Worm (Caenorhabditis elegans): ENCODE measurements around the gene K03B8.8.
"Not testable (repeated sequence)": the region's sequence is repeated elsewhere in the genome, so short reads cannot be mapped to it uniquely, and the experiment has no call there.

Gene K03B8.8

DNA sequence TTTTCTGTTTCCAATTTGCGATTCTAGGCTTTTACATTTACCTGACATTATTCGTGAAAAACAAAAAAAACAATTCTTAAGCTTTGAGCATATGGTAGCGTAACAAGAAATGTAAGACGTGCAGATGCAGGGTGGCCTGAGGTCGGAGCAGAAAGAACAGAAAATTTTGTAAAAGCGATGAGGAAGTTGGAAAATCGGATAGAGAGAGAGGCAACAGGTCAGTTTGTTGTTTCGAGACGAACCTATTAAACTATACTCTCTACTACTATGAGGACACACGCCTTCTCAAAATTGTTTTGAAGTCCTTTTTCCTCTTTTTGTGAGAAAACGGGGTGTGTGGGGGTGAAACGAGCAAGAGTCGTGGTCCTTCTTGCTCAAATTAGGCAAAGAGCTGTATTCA is 10.8 kb upstream of the K03B8.8 start, which contains the start of gene des-2:
Gene des-2 (minus strand): TSS at position 101 of the 400 bp plus-strand sequence.
- TF ChIP-seq W03F9.2 (tag; optimal IDR thresholded peaks at IDR 0.05) (no peak), him-1 (tag; optimal IDR thresholded peaks at IDR 0.05) (no peak), dao-5 (tag; optimal IDR thresholded peaks at IDR 0.05) (no peak)

DNA sequence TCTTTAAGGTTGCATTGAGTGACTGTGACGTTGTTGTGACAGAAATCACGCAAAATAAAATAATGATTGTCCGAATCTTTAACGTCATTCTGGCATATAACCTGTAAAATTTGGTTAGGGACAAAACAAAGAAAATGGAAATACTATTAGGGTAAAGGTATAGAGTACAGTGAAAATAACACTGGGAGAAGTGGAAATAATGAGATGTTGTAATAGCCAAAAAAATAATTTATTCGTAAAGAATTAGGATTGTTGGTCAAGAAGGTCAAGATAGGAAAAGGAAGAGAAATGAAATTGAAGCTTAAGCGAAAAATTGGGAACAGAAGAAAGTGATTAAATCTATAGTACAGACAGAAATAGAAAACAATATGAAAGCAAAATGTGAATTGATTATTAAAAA is 4.3 kb upstream of the K03B8.8 start, which contains the start of gene deg-3:
Gene deg-3 (minus strand): TSS at position 101 of the 400 bp plus-strand sequence.
- TF ChIP-seq dao-5 (tag; optimal IDR thresholded peaks at IDR 0.05) (no peak), him-1 (tag; optimal IDR thresholded peaks at IDR 0.05) (no peak), W03F9.2 (tag; optimal IDR thresholded peaks at IDR 0.05) (no peak)

DNA sequence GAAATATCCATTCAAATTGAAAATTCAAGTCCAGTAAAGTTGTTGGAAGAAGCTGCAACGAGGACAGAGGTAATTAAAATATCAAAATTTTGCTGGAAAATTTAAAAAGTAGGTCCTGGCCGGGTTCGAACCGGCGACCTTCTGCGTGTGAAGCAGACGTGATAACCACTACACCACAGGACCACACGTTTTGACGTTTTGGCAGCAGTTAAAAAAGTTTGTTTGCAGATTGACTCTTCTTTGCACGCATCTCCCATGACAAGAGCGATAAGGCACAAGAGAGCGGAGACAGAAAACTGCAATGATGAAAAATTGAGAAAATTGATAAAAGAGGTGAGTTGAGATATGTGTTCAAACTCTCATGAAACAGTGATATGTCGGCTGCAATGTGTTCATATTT is 1.3 kb upstream of the K03B8.8 start:
- TF ChIP-seq W03F9.2 (tag; optimal IDR thresholded peaks at IDR 0.05), result no peak
- no peak for TF ChIP-seq dao-5 (tag; optimal IDR thresholded peaks at IDR 0.05)
- TF ChIP-seq him-1 (tag; optimal IDR thresholded peaks at IDR 0.05), result no peak

DNA sequence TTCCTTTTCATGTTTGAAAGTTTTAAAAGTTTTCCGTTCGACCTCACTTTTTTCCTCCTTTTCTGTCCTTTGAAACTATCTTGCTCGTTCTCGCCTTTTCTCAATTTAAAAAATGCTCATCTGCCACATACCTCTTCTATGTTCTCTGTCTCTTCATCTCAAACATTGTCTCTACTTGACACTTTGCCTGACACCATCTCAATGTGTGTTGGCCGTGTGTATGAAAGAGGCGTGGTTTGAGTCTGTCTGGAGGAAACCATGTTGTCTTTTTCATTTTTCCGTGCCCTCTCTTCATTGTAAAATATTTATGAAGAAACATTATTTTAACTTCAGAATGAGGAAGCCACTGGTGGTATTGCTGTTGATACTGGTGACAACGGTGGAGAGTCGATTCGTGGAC is 3.6 kb downstream of the K03B8.8 start, which contains the start of gene K03B8.6:
Gene K03B8.6 (plus strand): TSS at position 334 of the 400 bp plus-strand sequence.
- no peak for TF ChIP-seq W03F9.2 (tag; optimal IDR thresholded peaks at IDR 0.05)
- no peak for TF ChIP-seq him-1 (tag; optimal IDR thresholded peaks at IDR 0.05)
- no peak for TF ChIP-seq dao-5 (tag; optimal IDR thresholded peaks at IDR 0.05)

DNA sequence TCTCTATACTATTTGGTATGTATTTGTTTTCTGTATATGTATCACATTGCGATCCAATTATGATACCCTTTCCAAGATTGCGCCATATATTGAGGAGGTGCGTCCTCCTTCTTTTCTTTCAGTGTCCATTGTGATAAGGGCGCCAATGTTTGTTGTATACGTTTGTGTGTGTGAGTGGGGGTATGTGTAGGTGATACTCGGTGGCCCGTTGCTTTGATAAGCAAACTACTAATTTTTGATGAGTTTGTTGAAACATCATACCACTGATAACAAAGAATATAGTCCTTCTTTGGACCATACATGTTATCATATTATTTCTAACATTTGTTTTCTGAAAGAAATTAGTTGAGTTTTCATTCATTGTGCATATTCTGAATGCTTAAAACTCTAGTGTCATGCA is 7.1 kb downstream of the K03B8.8 start:
- TF ChIP-seq W03F9.2 (tag; optimal IDR thresholded peaks at IDR 0.05) (no peak), dao-5 (tag; optimal IDR thresholded peaks at IDR 0.05) (no peak), him-1 (tag; optimal IDR thresholded peaks at IDR 0.05) (no peak)

DNA sequence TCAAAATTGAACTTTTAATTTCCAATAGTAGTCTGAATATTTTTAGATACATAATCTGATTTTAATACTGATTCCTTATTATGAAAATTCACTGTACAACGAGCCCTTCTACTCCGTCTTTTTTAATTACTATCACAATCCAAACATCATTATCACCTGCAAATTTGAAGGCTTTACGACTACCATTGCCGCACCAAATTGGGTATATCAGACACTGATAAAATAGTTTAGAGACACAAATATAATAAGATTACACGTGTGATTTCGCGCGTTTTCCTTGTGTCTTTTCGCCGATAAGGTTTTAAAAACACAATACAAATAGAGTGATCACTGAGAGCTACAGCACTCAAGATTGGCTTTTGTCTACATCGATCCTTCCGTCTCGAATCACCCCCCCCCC is 7.7 kb downstream of the K03B8.8 start:
- TF ChIP-seq dao-5 (tag; optimal IDR thresholded peaks at IDR 0.05) (no peak), W03F9.2 (tag; optimal IDR thresholded peaks at IDR 0.05) (no peak), him-1 (tag; optimal IDR thresholded peaks at IDR 0.05) (no peak)

DNA sequence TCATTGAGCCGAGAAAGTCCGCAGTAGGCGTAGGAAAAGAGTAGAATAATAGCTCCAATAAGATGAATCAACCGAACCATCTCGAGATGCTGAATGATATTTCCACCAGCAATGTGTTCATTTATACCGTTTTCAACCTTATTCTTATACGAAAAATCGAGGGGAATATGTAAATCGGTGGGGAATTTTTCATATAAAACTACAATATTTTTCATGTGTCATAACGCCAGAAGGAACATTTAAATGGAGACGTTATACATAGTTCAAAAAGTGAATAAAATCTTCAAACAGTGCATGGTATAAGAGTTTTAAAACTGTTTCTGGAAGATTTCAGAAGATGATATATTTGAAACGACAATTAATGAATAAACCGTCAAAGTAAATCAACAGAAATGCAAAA is 8.2 kb downstream of the K03B8.8 start, which contains the start of gene nas-19:
Gene nas-19 (minus strand): TSS at position 101 of the 400 bp plus-strand sequence.
- no peak for TF ChIP-seq W03F9.2 (tag; optimal IDR thresholded peaks at IDR 0.05)
- TF ChIP-seq him-1 (tag; optimal IDR thresholded peaks at IDR 0.05), result no peak
- no peak for TF ChIP-seq dao-5 (tag; optimal IDR thresholded peaks at IDR 0.05)

DNA sequence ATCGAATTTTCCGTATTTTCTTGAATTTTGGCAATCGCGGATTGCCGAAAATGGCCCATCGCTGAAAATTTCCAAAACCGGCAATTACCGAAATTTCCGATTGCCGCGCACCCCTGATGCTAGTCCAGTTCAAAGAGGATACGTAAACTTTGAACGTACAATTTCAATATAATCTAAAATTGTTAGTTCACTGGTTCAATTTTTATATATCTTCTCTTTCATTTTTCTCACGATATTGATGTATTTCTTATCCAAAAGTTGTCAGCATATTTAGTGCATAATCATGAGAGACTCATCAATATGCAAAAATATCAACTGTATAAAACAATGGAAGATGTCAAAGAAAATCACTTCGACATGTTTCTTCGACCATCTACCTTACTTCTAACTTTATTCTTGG is 12.2 kb downstream of the K03B8.8 start, which contains the start of gene nas-17:
Gene nas-17 (plus strand): TSS at position 301 of the 400 bp plus-strand sequence.
- TF ChIP-seq dao-5 (tag; optimal IDR thresholded peaks at IDR 0.05), result no peak
- TF ChIP-seq W03F9.2 (tag; optimal IDR thresholded peaks at IDR 0.05), result no peak
- TF ChIP-seq him-1 (tag; optimal IDR thresholded peaks at IDR 0.05), result no peak

DNA sequence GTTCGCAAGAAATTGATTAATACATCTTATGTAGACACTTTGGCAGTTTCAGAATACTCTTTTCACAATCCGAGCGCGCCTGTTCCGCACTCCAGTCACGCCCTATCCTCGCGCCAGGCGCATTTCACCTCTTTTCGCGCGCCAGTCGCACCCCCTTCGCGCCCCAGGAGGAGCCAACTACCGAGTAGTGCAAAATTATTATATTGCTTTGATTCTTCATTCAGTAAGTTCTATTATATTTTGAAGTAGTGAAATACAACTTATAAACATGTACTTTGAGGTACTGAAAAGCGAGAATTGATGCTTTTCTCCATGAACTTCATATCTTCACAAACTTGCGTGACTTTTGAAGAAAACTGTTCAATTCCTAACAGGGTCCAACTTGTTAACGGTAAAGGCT is 14.7 kb downstream of the K03B8.8 start, which contains the start of gene nas-18:
Gene nas-18 (plus strand): TSS at position 301 of the 400 bp plus-strand sequence.
- TF ChIP-seq W03F9.2, him-1, dao-5 (tag; optimal IDR thresholded peaks at IDR 0.05): not testable (repeated sequence)

DNA sequence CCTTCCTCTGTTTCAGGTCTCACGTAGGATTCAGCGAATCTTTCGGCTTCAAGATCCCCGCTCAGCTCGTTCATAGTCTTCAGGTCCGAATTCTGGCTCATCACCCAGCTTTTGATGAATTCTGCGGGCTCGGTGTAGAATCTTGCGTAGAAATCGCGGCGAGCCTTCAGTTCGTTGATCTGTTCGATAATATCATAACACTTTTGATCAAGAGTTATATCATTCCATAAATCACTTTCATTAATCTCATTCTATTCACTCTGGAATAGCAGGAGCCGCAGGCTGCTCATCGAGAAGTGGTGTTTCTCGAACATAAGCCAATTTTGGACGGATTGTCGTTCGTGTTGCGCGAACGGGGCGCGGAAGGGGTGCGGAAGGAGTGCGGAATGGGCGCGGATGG is 15.8 kb downstream of the K03B8.8 start, which contains the start of gene K03B8.4:
Gene K03B8.4 (minus strand): TSS at position 101 of the 400 bp plus-strand sequence.
- not testable (repeated sequence) for TF ChIP-seq him-1, dao-5, W03F9.2 (tag; optimal IDR thresholded peaks at IDR 0.05)

DNA sequence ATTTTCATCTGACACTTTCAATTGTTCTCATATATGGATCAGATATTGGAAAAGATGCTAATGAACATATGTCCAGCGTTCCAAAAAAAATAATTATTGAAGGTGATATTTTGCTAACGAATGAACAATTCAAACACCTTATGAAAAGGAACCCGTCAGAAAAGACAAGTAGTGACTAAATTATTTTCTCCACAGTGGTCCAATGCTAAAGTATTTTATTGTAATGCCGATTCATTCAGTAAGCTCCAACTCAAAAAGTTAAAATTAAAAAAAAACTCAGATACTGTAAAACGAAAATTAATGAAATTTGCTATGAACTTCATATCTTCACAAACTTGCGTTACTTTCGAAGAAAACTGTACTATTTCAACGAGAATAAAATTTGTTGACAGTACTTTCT is 18.8 kb downstream of the K03B8.8 start, which contains the start of gene nas-16:
Gene nas-16 (plus strand): TSS at position 301 of the 400 bp plus-strand sequence.
- TF ChIP-seq him-1 (tag; optimal IDR thresholded peaks at IDR 0.05), result no peak
- no peak for TF ChIP-seq W03F9.2 (tag; optimal IDR thresholded peaks at IDR 0.05)

DNA sequence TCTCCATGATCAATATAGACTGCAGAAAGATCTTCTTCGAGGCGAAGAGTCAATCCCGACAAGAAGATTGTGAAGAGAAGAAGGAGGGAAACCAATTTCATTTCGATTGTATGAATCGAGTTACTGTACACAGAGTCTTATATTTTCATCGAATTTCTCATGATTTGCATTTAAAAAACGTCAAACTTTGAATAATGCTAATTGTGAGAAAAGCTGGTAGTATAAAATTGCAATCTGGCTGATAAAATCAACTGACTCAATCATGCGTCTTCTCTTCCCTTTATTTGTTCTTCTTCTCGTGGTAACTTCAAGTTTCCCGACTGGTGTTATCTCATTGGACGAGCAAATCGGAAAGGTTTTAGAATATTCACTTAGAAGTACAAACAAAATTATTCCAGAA is 20.4 kb downstream of the K03B8.8 start, which contains the start of the genes K03B8.11 and K03B8.14:
Gene K03B8.11 (minus strand): TSS at position 101 of the 400 bp plus-strand sequence.
Gene K03B8.14 (plus strand): TSS at position 110 of the 400 bp plus-strand sequence.
- no peak for TF ChIP-seq him-1 (tag; optimal IDR thresholded peaks at IDR 0.05)
- TF ChIP-seq dao-5 (tag; optimal IDR thresholded peaks at IDR 0.05), result no peak
- no peak for TF ChIP-seq W03F9.2 (tag; optimal IDR thresholded peaks at IDR 0.05)

DNA sequence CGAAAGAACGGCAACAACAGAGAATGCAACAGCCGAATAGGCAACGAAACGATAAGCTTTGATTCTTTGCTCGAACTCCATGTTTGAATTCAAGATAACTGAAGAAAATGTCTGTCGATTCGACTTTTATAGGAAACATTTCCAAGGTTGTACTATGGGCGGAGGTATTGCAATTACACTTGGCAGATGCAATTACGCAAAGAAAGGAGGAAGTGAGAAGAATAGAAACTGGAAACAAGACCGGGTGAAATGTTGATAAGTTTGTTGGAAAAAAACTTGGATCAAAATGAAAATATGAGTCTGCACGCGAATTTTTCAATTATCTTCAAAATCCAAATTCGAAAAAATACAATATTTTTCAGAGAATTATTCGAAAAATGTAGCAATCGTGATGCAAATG is 21.0 kb downstream of the K03B8.8 start, which contains the start of gene col-155:
Gene col-155 (minus strand): TSS at position 101 of the 400 bp plus-strand sequence.
- TF ChIP-seq him-1 (tag; optimal IDR thresholded peaks at IDR 0.05) (no peak), dao-5 (tag; optimal IDR thresholded peaks at IDR 0.05) (no peak), W03F9.2 (tag; optimal IDR thresholded peaks at IDR 0.05) (no peak)

DNA sequence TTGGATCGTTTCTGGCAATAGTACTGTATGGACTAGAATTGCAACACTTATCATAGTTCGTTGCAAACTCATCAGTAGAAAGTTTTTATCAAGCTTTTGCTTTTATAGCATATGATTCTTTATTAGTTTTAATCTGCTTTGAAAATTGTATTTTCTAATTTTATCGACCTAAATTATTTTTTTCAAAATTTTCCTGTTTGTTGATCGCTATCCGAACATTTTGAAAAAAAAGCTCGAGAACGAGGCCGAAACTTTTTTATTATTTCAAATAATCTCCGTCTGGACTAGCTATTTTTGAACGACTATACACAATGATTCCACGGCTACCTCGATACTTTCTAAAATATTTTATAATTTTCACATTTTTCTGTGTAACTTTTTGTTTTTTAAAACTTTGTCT is 24.4 kb downstream of the K03B8.8 start, which contains the start of gene F55C10.4:
Gene F55C10.4 (plus strand): TSS at position 301 of the 400 bp plus-strand sequence.
- TF ChIP-seq W03F9.2 (tag; optimal IDR thresholded peaks at IDR 0.05) (no peak), dao-5 (tag; optimal IDR thresholded peaks at IDR 0.05) (no peak), him-1 (tag; optimal IDR thresholded peaks at IDR 0.05) (no peak)
